Worm (Caenorhabditis elegans): Measurements from ENCODE around the gene C08A9.3.

Gene C08A9.3

ce11 chrX:17041571-17041970, 51.5 kb downstream of the C08A9.3 start:
- TF ChIP-seq W03F9.2 (tag; optimal IDR thresholded peaks at IDR 0.05): no peak
- TF ChIP-seq dao-5 (tag; optimal IDR thresholded peaks at IDR 0.05): no peak
- no peak for TF ChIP-seq him-1 (tag; optimal IDR thresholded peaks at IDR 0.05)

ce11 chrX:17038616-17039015, 54.5 kb downstream of the C08A9.3 start:
- no peak for TF ChIP-seq dao-5 (tag; optimal IDR thresholded peaks at IDR 0.05)
- no peak for TF ChIP-seq W03F9.2 (tag; optimal IDR thresholded peaks at IDR 0.05)
- TF ChIP-seq him-1 (tag; optimal IDR thresholded peaks at IDR 0.05): no peak

All from whole organism, L4/young adult.